Worm (Caenorhabditis elegans) whole organism, L2 larva: Measurements from ENCODE around the gene C07H4.1.

Source experiments
- C34F6.9 ChIP-seq: fragments of 150-350 bp; optimal IDR thresholded peaks from 2 replicates; lab custom pipeline; 2014; ENCODE audit warnings: missing biosample characterization, missing genetic modification characterization
- F13H6.1 ChIP-seq: sonication (generic microtip); optimal IDR thresholded peaks from 2 replicates; lab custom pipeline; 2016; ENCODE audit warnings: missing genetic modification characterization, missing compliant biosample characterization
- R02D3.7 ChIP-seq: fragments of 150-350 bp; optimal IDR thresholded peaks from 2 replicates; lab custom pipeline; 2014; ENCODE audit warnings: missing biosample characterization, missing genetic modification characterization
- Y55F3AM.14 ChIP-seq: fragments of 200-800 bp; sonication (Bioruptor generic); optimal IDR thresholded peaks from 2 replicates; lab custom pipeline; 2018; ENCODE audit warnings: mild to moderate bottlenecking, missing genetic modification characterization, missing compliant biosample characterization
- ZK546.5 ChIP-seq: sonication (generic microtip); optimal IDR thresholded peaks from 2 replicates; lab custom pipeline; 2017; ENCODE audit warnings: missing biosample characterization, missing genetic modification characterization
- alr-1 ChIP-seq: fragments of 150-350 bp; optimal IDR thresholded peaks from 2 replicates; lab custom pipeline; 2014; ENCODE audit warnings: missing biosample characterization, missing genetic modification characterization
- aly-2 ChIP-seq: fragments of 150-350 bp; optimal IDR thresholded peaks from 2 replicates; lab custom pipeline; 2014; ENCODE audit warnings: missing biosample characterization, missing genetic modification characterization
- ama-1 ChIP-seq: fragments of 150-350 bp; optimal IDR thresholded peaks from 2 replicates; lab custom pipeline; 2018; ENCODE audit warnings: inconsistent platforms
- ceh-16 ChIP-seq: fragments of 150-350 bp; optimal IDR thresholded peaks from 2 replicates; lab custom pipeline; 2014; ENCODE audit warnings: missing biosample characterization, missing genetic modification characterization
- ceh-82 ChIP-seq: fragments of 150-350 bp; optimal IDR thresholded peaks from 2 replicates; lab custom pipeline; 2014; ENCODE audit warnings: missing biosample characterization, missing genetic modification characterization
- crh-2 ChIP-seq: sonication (generic microtip); optimal IDR thresholded peaks from 2 replicates; lab custom pipeline; 2017; ENCODE audit warnings: missing biosample characterization, missing genetic modification characterization
- egl-27 ChIP-seq: sonication (generic microtip); optimal IDR thresholded peaks from 3 replicates; lab custom pipeline; 2017; ENCODE audit warnings: missing biosample characterization, missing genetic modification reagents, missing genetic modification characterization
- elt-1 ChIP-seq: fragments of 150-350 bp; optimal IDR thresholded peaks from 2 replicates; lab custom pipeline; 2014; ENCODE audit warnings: missing biosample characterization, missing genetic modification characterization
- elt-3 ChIP-seq: sonication (generic microtip); optimal IDR thresholded peaks from 2 replicates; lab custom pipeline; 2017; ENCODE audit warnings: missing biosample characterization, missing genetic modification characterization
- fos-1 ChIP-seq: fragments of 150-350 bp; optimal IDR thresholded peaks from 2 replicates; lab custom pipeline; 2014; ENCODE audit warnings: missing biosample characterization, missing genetic modification characterization
- gmeb-1 ChIP-seq: fragments of 150-350 bp; optimal IDR thresholded peaks from 2 replicates; lab custom pipeline; 2014; ENCODE audit warnings: missing biosample characterization, missing genetic modification characterization
- lin-11 ChIP-seq: fragments of 150-350 bp; sonication (generic microtip); optimal IDR thresholded peaks from 2 replicates; lab custom pipeline; 2014; ENCODE audit warnings: missing biosample characterization, missing genetic modification characterization, inconsistent platforms, mixed read lengths
- lin-13 ChIP-seq: fragments of 150-350 bp; optimal IDR thresholded peaks from 2 replicates; lab custom pipeline; 2014; ENCODE audit warnings: missing biosample characterization, missing genetic modification reagents, missing genetic modification characterization
- lin-39 ChIP-seq: fragments of 150-350 bp; optimal IDR thresholded peaks from 2 replicates; lab custom pipeline; 2014; ENCODE audit warnings: missing biosample characterization, missing genetic modification reagents, missing genetic modification characterization
- lsy-2 ChIP-seq, 2 experiments: fragments of 150-350 bp in 1 of 2; sonication (generic microtip) in 1 of 2; optimal IDR thresholded peaks; 2 replicates each; lab custom pipeline; 2014 to 2017; ENCODE audit warnings: missing biosample characterization in 2 of 2, missing genetic modification characterization in 2 of 2
- mab-5 ChIP-seq: fragments of 150-350 bp; optimal IDR thresholded peaks from 2 replicates; lab custom pipeline; 2014; ENCODE audit warnings: missing biosample characterization, missing genetic modification characterization
- mbf-1 ChIP-seq: sonication (generic microtip); optimal IDR thresholded peaks from 2 replicates; lab custom pipeline; 2017; ENCODE audit warnings: missing biosample characterization, missing genetic modification characterization
- mdl-1 ChIP-seq, 2 experiments: fragments of 150-350 bp in 1 of 2; sonication (generic microtip) in 1 of 2; optimal IDR thresholded peaks; 2 replicates each; lab custom pipeline; 2017; ENCODE audit warnings: missing biosample characterization in 2 of 2, missing genetic modification characterization in 2 of 2
- nhr-10 ChIP-seq: sonication (generic microtip); optimal IDR thresholded peaks from 2 replicates; lab custom pipeline; 2017; ENCODE audit warnings: missing biosample characterization, missing genetic modification characterization
- nhr-11 ChIP-seq: fragments of 150-350 bp; optimal IDR thresholded peaks from 2 replicates; lab custom pipeline; 2014; ENCODE audit warnings: missing biosample characterization, missing genetic modification characterization
- nhr-129 ChIP-seq: fragments of 150-350 bp; optimal IDR thresholded peaks from 2 replicates; lab custom pipeline; 2014; ENCODE audit warnings: missing biosample characterization, missing genetic modification characterization
- nhr-21 ChIP-seq: fragments of 150-350 bp; optimal IDR thresholded peaks from 2 replicates; lab custom pipeline; 2014; ENCODE audit warnings: missing biosample characterization, missing genetic modification characterization
- nhr-23 ChIP-seq: fragments of 150-350 bp; optimal IDR thresholded peaks from 2 replicates; lab custom pipeline; 2014; ENCODE audit warnings: missing biosample characterization, missing genetic modification reagents, missing genetic modification characterization
- nhr-237 ChIP-seq: fragments of 150-350 bp; optimal IDR thresholded peaks from 2 replicates; lab custom pipeline; 2014; ENCODE audit warnings: missing biosample characterization, missing genetic modification characterization
- nhr-25 ChIP-seq: fragments of 150-350 bp; sonication (generic microtip); optimal IDR thresholded peaks from 3 replicates; lab custom pipeline; 2014; ENCODE audit warnings: missing biosample characterization, missing genetic modification characterization
- nhr-6 ChIP-seq: fragments of 150-350 bp; optimal IDR thresholded peaks from 2 replicates; lab custom pipeline; 2014; ENCODE audit warnings: missing biosample characterization, missing genetic modification characterization
- sem-4 ChIP-seq: fragments of 150-350 bp; optimal IDR thresholded peaks from 2 replicates; lab custom pipeline; 2014; ENCODE audit warnings: missing biosample characterization, missing genetic modification reagents, missing genetic modification characterization
- sma-3 ChIP-seq: sonication (generic microtip); optimal IDR thresholded peaks from 2 replicates; lab custom pipeline; 2016; ENCODE audit warnings: missing genetic modification reagents, missing genetic modification characterization, missing compliant biosample characterization
- sma-9 ChIP-seq, 2 experiments: fragments of 150-350 bp in 1 of 2; sonication (generic microtip) in 1 of 2; optimal IDR thresholded peaks; 2 replicates each; lab custom pipeline; 2014 to 2016; ENCODE audit warnings: missing genetic modification characterization in 2 of 2, mild to moderate bottlenecking in 1 of 2, missing biosample characterization in 1 of 2, missing compliant biosample characterization in 1 of 2, missing genetic modification reagents in 1 of 2, moderate library complexity in 1 of 2
- unc-39 ChIP-seq: fragments of 150-350 bp; optimal IDR thresholded peaks from 2 replicates; lab custom pipeline; 2014; ENCODE audit warnings: missing biosample characterization, missing genetic modification characterization
- unc-55 ChIP-seq: fragments of 150-350 bp; sonication (generic microtip); optimal IDR thresholded peaks from 3 replicates; lab custom pipeline; 2014; ENCODE audit warnings: missing biosample characterization, missing genetic modification reagents, missing genetic modification characterization
- zag-1 ChIP-seq: fragments of 150-350 bp; optimal IDR thresholded peaks from 2 replicates; lab custom pipeline; 2014; ENCODE audit warnings: missing biosample characterization, missing genetic modification characterization
- ztf-1 ChIP-seq: fragments of 200-800 bp; sonication (Bioruptor generic); conservative IDR thresholded peaks from 2 replicates; pipeline ENCODE4 v1.3.6; 2022; ENCODE audit warnings: missing genetic modification characterization, missing compliant biosample characterization
- ztf-11 ChIP-seq: sonication (generic microtip); optimal IDR thresholded peaks from 2 replicates; lab custom pipeline; 2017; ENCODE audit warnings: missing biosample characterization, missing genetic modification characterization
- ztf-4 ChIP-seq: fragments of 150-350 bp; optimal IDR thresholded peaks from 2 replicates; lab custom pipeline; 2014; ENCODE audit warnings: missing biosample characterization, missing genetic modification characterization

Gene C07H4.1

ce11 chrII:9064437-9064836, 29.0 kb downstream of the C07H4.1 start:
- TF ChIP-seq ceh-16 (tag; lab: Kevin White, UChicago) (peak; percentile 73), nhr-25 (tag; lab: Kevin White, UChicago) (peak; percentile 21), C34F6.9 (tag; lab: Kevin White, UChicago) (no peak), sma-9 (GFP tag; optimal IDR thresholded peaks at IDR 0.05; lab: Kevin White, UChicago) (peak; percentile 6), sma-9 (tag; optimal IDR thresholded peaks at IDR 0.05; lab: Kevin White, UChicago) (no peak), nhr-23 (peak; percentile 91), sem-4 (tag; lab: Kevin White, UChicago) (no peak), elt-1 (tag; lab: Kevin White, UChicago) (peak; percentile 82), lin-13 (GFP tag; lab: Kevin White, UChicago) (no peak), ama-1 (lab: Kevin White, UChicago) (no peak), R02D3.7 (tag; lab: Kevin White, UChicago) (no peak), ztf-4 (tag; lab: Kevin White, UChicago) (no peak), unc-39 (tag; lab: Kevin White, UChicago) (no peak), nhr-6 (tag; lab: Kevin White, UChicago) (peak; percentile 20)
- TF ChIP-seq, all 48 proteins: peak for 6

DNA sequence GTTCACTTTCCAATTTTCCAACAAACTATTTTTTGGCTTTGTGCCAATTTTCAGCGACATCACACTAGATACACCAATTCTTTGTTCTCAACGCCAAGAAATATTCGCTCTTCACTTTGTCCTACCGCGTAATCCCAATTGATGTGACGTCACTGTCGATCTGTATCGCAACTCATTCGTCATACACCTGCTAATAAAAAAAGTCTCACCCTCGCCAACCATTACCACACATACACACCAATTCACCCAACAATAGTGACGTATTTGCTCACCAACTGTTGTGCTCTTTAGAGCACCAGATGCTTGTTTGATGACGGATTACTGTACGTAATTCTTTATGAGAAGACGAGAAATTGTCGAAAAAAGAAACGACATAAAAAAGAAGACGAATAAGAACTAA, 30.1 kb downstream of the C07H4.1 start:
- TF ChIP-seq gmeb-1: no peak
- no peak for TF ChIP-seq sma-9 (GFP tag; optimal IDR thresholded peaks at IDR 0.05; lab: Kevin White, UChicago)
- TF ChIP-seq sma-9 (tag; optimal IDR thresholded peaks at IDR 0.05; lab: Kevin White, UChicago): no peak
- TF ChIP-seq lin-11 (tag; lab: Kevin White, UChicago): no peak
- TF ChIP-seq nhr-11 (tag; lab: Kevin White, UChicago): no peak
- TF ChIP-seq mdl-1 (tag; optimal IDR thresholded peaks at IDR 0.05; lab: Kevin White, UChicago): no peak
- TF ChIP-seq alr-1 (tag; lab: Kevin White, UChicago): no peak
- no peak for TF ChIP-seq aly-2 (tag; lab: Kevin White, UChicago)
- TF ChIP-seq mbf-1: no peak
- no peak for TF ChIP-seq nhr-10 (tag; lab: Kevin White, UChicago)
- no peak for TF ChIP-seq ztf-4 (tag; lab: Kevin White, UChicago)
- TF ChIP-seq ama-1 (lab: Kevin White, UChicago): no peak
- TF ChIP-seq unc-55: no peak
- no peak for TF ChIP-seq lin-39 (tag; lab: Kevin White, UChicago)
- no peak for TF ChIP-seq unc-39 (tag; lab: Kevin White, UChicago)
- no peak for TF ChIP-seq ztf-11 (tag; lab: Kevin White, UChicago)
- TF ChIP-seq ZK546.5 (tag; lab: Kevin White, UChicago): no peak
- TF ChIP-seq ceh-16 (tag; lab: Kevin White, UChicago): no peak
- TF ChIP-seq sma-3 (GFP tag; lab: Kevin White, UChicago): no peak
- TF ChIP-seq nhr-21 (tag; lab: Kevin White, UChicago): no peak

DNA sequence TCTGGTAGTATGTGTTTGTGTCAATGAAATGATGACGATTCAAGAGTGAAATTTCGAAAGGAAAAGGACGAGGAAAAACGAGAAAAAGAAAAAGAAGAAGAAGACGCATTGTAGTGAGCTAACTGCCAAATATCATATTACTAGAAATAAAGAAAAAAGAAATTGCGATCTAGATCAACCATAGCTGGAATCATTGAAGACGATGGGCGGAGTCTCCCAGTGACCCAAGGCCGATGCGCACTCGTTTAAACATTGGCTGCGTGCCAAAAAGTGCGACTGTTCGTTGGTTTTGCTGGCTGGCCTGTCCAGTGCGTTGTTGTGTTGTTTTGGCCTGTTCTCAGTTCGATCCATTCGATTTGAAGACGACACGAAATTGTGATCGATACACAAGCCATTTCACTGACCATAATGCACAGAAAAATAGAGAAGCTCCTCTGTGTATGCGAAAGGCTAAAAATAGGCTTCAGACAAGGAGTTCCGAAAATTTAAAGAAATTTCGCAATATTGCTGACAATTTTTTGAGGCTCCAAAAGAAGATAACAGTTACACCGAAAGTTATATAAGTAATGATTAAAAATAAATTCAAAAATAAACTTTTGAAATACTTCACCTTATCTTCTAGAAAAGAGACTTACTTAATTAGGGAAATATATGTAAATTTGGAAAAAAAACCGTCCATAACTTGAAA, 31.1 kb downstream of the C07H4.1 start:
- no peak for TF ChIP-seq ceh-82 (tag; lab: Kevin White, UChicago)
- no peak for TF ChIP-seq ceh-16 (tag; lab: Kevin White, UChicago)
- no peak for TF ChIP-seq ztf-1 (GFP tag; lab: Robert Waterston, UW)
- TF ChIP-seq mdl-1 (tag; optimal IDR thresholded peaks at IDR 0.05; lab: Kevin White, UChicago): no peak
- peak; percentile 40 for TF ChIP-seq nhr-25 (tag; lab: Kevin White, UChicago)
- no peak for TF ChIP-seq nhr-21 (tag; lab: Kevin White, UChicago)
- no peak for TF ChIP-seq elt-3 (tag; lab: Kevin White, UChicago)
- TF ChIP-seq unc-55: peak; percentile 8
- no peak for TF ChIP-seq ZK546.5 (tag; lab: Kevin White, UChicago)

ce11 chrII:9061557-9062183, 31.8 kb downstream of the C07H4.1 start:
- TF ChIP-seq elt-3 (tag; lab: Kevin White, UChicago) (no peak), lsy-2 (tag; optimal IDR thresholded peaks at IDR 0.05; lab: Kevin White, UChicago) (peak; percentile 43 to 84), nhr-25 (tag; lab: Kevin White, UChicago) (peak; percentile 30), R02D3.7 (tag; lab: Kevin White, UChicago) (no peak), lin-13 (GFP tag; lab: Kevin White, UChicago) (peak; percentile 32), mdl-1 (tag; optimal IDR thresholded peaks at IDR 0.05; lab: Kevin White, UChicago) (peak; percentile 19 to 52), ztf-4 (tag; lab: Kevin White, UChicago) (peak; percentile 71), nhr-237 (tag; lab: Kevin White, UChicago) (no peak), ztf-11 (tag; lab: Kevin White, UChicago) (no peak), egl-27 (tag; lab: Kevin White, UChicago) (peak; percentile 54), lin-11 (tag; lab: Kevin White, UChicago) (peak; percentile 71), nhr-21 (tag; lab: Kevin White, UChicago) (no peak), Y55F3AM.14 (GFP tag; lab: Kevin White, UChicago) (no peak), ama-1 (lab: Kevin White, UChicago) (peak; percentile 32), sem-4 (tag; lab: Kevin White, UChicago) (peak; percentile 40), gmeb-1 (peak; percentile 40), ceh-16 (tag; lab: Kevin White, UChicago) (peak; percentile 24), F13H6.1 (tag; lab: Kevin White, UChicago) (peak; percentile 84), unc-39 (tag; lab: Kevin White, UChicago) (no peak), fos-1 (tag; lab: Kevin White, UChicago) (peak; percentile 62), mab-5 (tag; lab: Kevin White, UChicago) (peak; percentile 40), sma-9 (GFP tag; optimal IDR thresholded peaks at IDR 0.05; lab: Kevin White, UChicago) (peak; percentile 63), sma-9 (tag; optimal IDR thresholded peaks at IDR 0.05; lab: Kevin White, UChicago) (no peak), sma-3 (GFP tag; lab: Kevin White, UChicago) (peak; percentile 40), crh-2 (peak; percentile 61), unc-55 (peak; percentile 81), nhr-129 (tag; lab: Kevin White, UChicago) (peak; percentile 95), aly-2 (tag; lab: Kevin White, UChicago) (no peak), C34F6.9 (tag; lab: Kevin White, UChicago) (peak; percentile 80), zag-1 (tag; lab: Kevin White, UChicago) (peak; percentile 79)
